Fruit fly (Drosophila melanogaster): ENCODE measurements around the gene CG31145.
A peak's percentile ranks its signal among the peaks of the same experiment; 100 is the strongest.

CG31145 gene

dm6 chr3R:23662782-23663181 lies 6.7 kb downstream of the CG31145 start:
- TF ChIP-seq kni (GFP tag; optimal IDR thresholded peaks at IDR 0.05) (peak; percentile 85), chinmo (GFP tag; IDR thresholded peaks at IDR 0.05; ENCODE audit: partially characterized antibody) (peak; percentile 82; the same call in 2 of the 4 replicates), Scr (GFP tag; IDR thresholded peaks at IDR 0.05; ENCODE audit: partially characterized antibody) (no peak), CG7271 (tag; optimal IDR thresholded peaks at IDR 0.05) (no peak), sr (GFP tag; IDR thresholded peaks at IDR 0.05) (no peak), Eip74EF (GFP tag; optimal IDR thresholded peaks at IDR 0.05) (peak in 1 of 2 experiments; percentile 36), CG13894 (tag; optimal IDR thresholded peaks at IDR 0.05) (peak; percentile 1), CG2199 (GFP tag; IDR thresholded peaks at IDR 0.05) (0 out of 3 replicates have a peak, but pooled peaks have one; percentile 37), abd-A (tag; optimal IDR thresholded peaks at IDR 0.05) (peak; percentile 35), CG4282 (GFP tag; optimal IDR thresholded peaks at IDR 0.05) (no peak), CHES-1-like (GFP tag; optimal IDR thresholded peaks at IDR 0.05) (no peak), CG34224 (GFP tag; IDR thresholded peaks at IDR 0.05; ENCODE audit: partially characterized antibody) (no peak), CG1529 (GFP tag; optimal IDR thresholded peaks at IDR 0.05) (no peak), Med (GFP tag) (peak; percentile 41), lilli (GFP tag; optimal IDR thresholded peaks at IDR 0.05) (no peak), vvl (GFP tag; IDR thresholded peaks at IDR 0.05) (peak; percentile 57; the same call in 1 of the 2 replicates), gfzf (GFP tag; optimal IDR thresholded peaks at IDR 0.05) (no peak), Neu2 (GFP tag; optimal IDR thresholded peaks at IDR 0.05; ENCODE audit: borderline replicate concordance) (no peak), cwo (GFP tag; optimal IDR thresholded peaks at IDR 0.05) (peak; percentile 7), CG4424 (GFP tag; optimal IDR thresholded peaks at IDR 0.05) (no peak), CG9609 (GFP tag; optimal IDR thresholded peaks at IDR 0.05) (no peak), sd (tag; optimal IDR thresholded peaks at IDR 0.05) (peak; percentile 94), jumu (GFP tag; optimal IDR thresholded peaks at IDR 0.05) (no peak), CG31441 (GFP tag; IDR thresholded peaks at IDR 0.05) (no peak), Blimp-1 (GFP tag; optimal IDR thresholded peaks at IDR 0.05) (peak; percentile 8), Stat92E (GFP tag; optimal IDR thresholded peaks at IDR 0.05) (peak in 1 of 3 experiments; percentile 15), CG12769 (tag; optimal IDR thresholded peaks at IDR 0.05) (peak; percentile 82), unc-4 (GFP tag; IDR thresholded peaks at IDR 0.05; ENCODE audit: partially characterized antibody) (0 out of 2 replicates have a peak, but pooled peaks have one; percentile 13), CG10431 (GFP tag; optimal IDR thresholded peaks at IDR 0.05) (no peak), org-1 (GFP tag; optimal IDR thresholded peaks at IDR 0.05) (no peak)

DNA sequence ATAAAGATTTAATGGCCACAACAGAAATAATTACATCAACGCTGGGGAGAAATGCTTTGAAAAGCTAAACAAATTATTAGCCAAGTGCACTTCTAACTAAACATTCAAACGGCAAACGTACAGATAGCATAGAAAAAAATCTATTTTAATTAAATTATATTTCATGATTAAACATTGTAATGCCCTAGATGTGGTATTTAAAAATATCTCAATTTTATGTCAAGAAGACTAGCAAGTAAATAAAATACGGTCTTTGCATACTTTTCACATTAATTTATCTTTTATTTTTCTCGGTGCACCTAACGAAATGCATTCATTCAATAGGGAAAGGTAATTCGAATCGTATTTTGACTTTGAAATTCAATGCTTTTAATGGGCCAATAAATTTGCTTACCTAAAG lies 9.9 kb downstream of the CG31145 start:
- TF ChIP-seq CG4707 (GFP tag; optimal IDR thresholded peaks at IDR 0.05) (no peak), Ssrp (tag; optimal IDR thresholded peaks at IDR 0.05) (peak; percentile 18), CG2712 (tag; optimal IDR thresholded peaks at IDR 0.05) (peak; percentile 39), CG8388 (GFP tag; optimal IDR thresholded peaks at IDR 0.05) (peak; percentile 30), CG8944 (GFP tag; optimal IDR thresholded peaks at IDR 0.05) (no peak), Vsx1 (GFP tag; optimal IDR thresholded peaks at IDR 0.05) (no peak), unpg (GFP tag; optimal IDR thresholded peaks at IDR 0.05) (peak; percentile 37), CG17361 (GFP tag; IDR thresholded peaks at IDR 0.05) (0 out of 3 replicates have a peak, but pooled peaks have one; percentile 20), CG16779 (GFP tag; IDR thresholded peaks at IDR 0.05) (no peak), HLHmδ (GFP tag; optimal IDR thresholded peaks at IDR 0.05) (no peak), usp (GFP tag; optimal IDR thresholded peaks at IDR 0.05) (no peak), ATbp (GFP tag; optimal IDR thresholded peaks at IDR 0.05) (peak; percentile 24), CG4820 (GFP tag; optimal IDR thresholded peaks at IDR 0.05) (no peak), fd96Cb (tag; optimal IDR thresholded peaks at IDR 0.05) (peak; percentile 8), CG1832 (GFP tag; optimal IDR thresholded peaks at IDR 0.05) (no peak), zfh1 (GFP tag; IDR thresholded peaks at IDR 0.05) (no peak), Opbp (GFP tag; IDR thresholded peaks at IDR 0.05; ENCODE audit: partially characterized antibody) (no peak), Mes4 (GFP tag; optimal IDR thresholded peaks at IDR 0.05) (no peak), gem (tag; optimal IDR thresholded peaks at IDR 0.05) (peak; percentile 54), al (GFP tag; IDR thresholded peaks at IDR 0.05) (no peak)

Data from whole organism, embryonic.